Worm (Caenorhabditis elegans) whole organism, L1 larva: Measurements from ENCODE around the gene fipr-8.

ENCODE experiments used
- C04F5.9 ChIP-seq: sonication (generic microtip); optimal IDR thresholded peaks from 2 replicates; lab custom pipeline; 2016; ENCODE audit warnings: missing genetic modification characterization, missing compliant biosample characterization
- Y116A8C.19 ChIP-seq: sonication (generic microtip); optimal IDR thresholded peaks from 2 replicates; lab custom pipeline; 2016; ENCODE audit warnings: missing compliant biosample characterization, missing genetic modification characterization, borderline replicate concordance
- aha-1 ChIP-seq: fragments of 150-350 bp; optimal IDR thresholded peaks from 2 replicates; lab custom pipeline; 2014; ENCODE audit warnings: missing biosample characterization, missing genetic modification characterization
- alr-1 ChIP-seq: fragments of 200-800 bp; sonication (Bioruptor generic); optimal IDR thresholded peaks from 2 replicates; lab custom pipeline; 2018; ENCODE audit warnings: borderline replicate concordance, mild to moderate bottlenecking, missing genetic modification characterization, missing compliant biosample characterization
- blmp-1 ChIP-seq: fragments of 150-350 bp; optimal IDR thresholded peaks from 2 replicates; lab custom pipeline; 2014; ENCODE audit warnings: missing biosample characterization, missing genetic modification characterization
- ceh-63 ChIP-seq: fragments of 200-800 bp; sonication (Bioruptor generic); optimal IDR thresholded peaks from 2 replicates; lab custom pipeline; 2018; ENCODE audit warnings: mild to moderate bottlenecking, missing genetic modification characterization, missing compliant biosample characterization
- ceh-82 ChIP-seq, 3 experiments: fragments of 150-350 bp in 1 of 3; sonication (generic microtip) in 2 of 3; optimal IDR thresholded peaks; 2 replicates each; lab custom pipeline; 2014 to 2017; ENCODE audit warnings: missing biosample characterization in 3 of 3, missing genetic modification characterization in 3 of 3
- dpl-1 ChIP-seq, 3 experiments: fragments of 150-350 bp in 2 of 3; sonication (generic microtip) in 1 of 3; optimal IDR thresholded peaks; 2 replicates each; lab custom pipeline; 2014 to 2017; ENCODE audit warnings: missing biosample characterization in 3 of 3, missing genetic modification characterization in 3 of 3, missing genetic modification reagents in 3 of 3
- dsc-1 ChIP-seq: sonication (generic microtip); optimal IDR thresholded peaks from 2 replicates; lab custom pipeline; 2016; ENCODE audit warnings: mild to moderate bottlenecking, missing genetic modification characterization, missing compliant biosample characterization
- efl-1 ChIP-seq, 4 experiments: fragments of 150-350 bp; optimal IDR thresholded peaks in 3 of 4; peaks in 1 of 4; 1 replicate in 1 of 4; 2 replicates in 3 of 4; lab custom pipeline; 2014; ENCODE audit warnings: missing biosample characterization in 2 of 4, missing genetic modification characterization in 2 of 4, missing genetic modification reagents in 2 of 4
- efl-3 ChIP-seq: fragments of 200-800 bp; sonication (Bioruptor generic); optimal IDR thresholded peaks from 2 replicates; lab custom pipeline; 2018; ENCODE audit warnings: mild to moderate bottlenecking, missing genetic modification characterization, missing compliant biosample characterization
- elt-2 ChIP-seq: sonication (generic microtip); optimal IDR thresholded peaks from 2 replicates; lab custom pipeline; 2016; ENCODE audit warnings: missing genetic modification characterization, mild to moderate bottlenecking, inconsistent platforms, missing compliant biosample characterization, missing genetic modification reagents
- ets-5 ChIP-seq: fragments of 200-800 bp; sonication (Bioruptor generic); IDR thresholded peaks from 2 replicates; pipeline ENCODE4 v1.3.6; 2022; ENCODE audit warnings: missing genetic modification characterization, missing compliant biosample characterization
- fkh-4 ChIP-seq: sonication (generic microtip); optimal IDR thresholded peaks from 2 replicates; lab custom pipeline; 2016; ENCODE audit warnings: missing compliant biosample characterization, missing genetic modification characterization, borderline replicate concordance
- fkh-8 ChIP-seq: sonication (generic microtip); optimal IDR thresholded peaks from 2 replicates; lab custom pipeline; 2016; ENCODE audit warnings: mild to moderate bottlenecking, missing genetic modification characterization, missing compliant biosample characterization
- grh-1 ChIP-seq: fragments of 200-800 bp; sonication (Bioruptor generic); IDR thresholded peaks from 2 replicates; pipeline ENCODE4 v1.3.6; 2022; ENCODE audit warnings: missing genetic modification reagents, missing genetic modification characterization, missing compliant biosample characterization
- hlh-17 ChIP-seq: fragments of 200-800 bp; sonication (Bioruptor generic); optimal IDR thresholded peaks from 2 replicates; lab custom pipeline; 2018; ENCODE audit warnings: missing genetic modification characterization, mild to moderate bottlenecking, missing compliant biosample characterization, moderate library complexity, borderline replicate concordance
- hlh-4 ChIP-seq: sonication (generic microtip); optimal IDR thresholded peaks from 2 replicates; lab custom pipeline; 2016; ENCODE audit warnings: mild to moderate bottlenecking, missing genetic modification characterization, missing compliant biosample characterization
- irx-1 ChIP-seq: sonication (generic microtip); optimal IDR thresholded peaks from 2 replicates; lab custom pipeline; 2016; ENCODE audit warnings: missing genetic modification characterization, missing compliant biosample characterization
- isw-1 ChIP-seq: fragments of 200-800 bp; sonication (Bioruptor generic); IDR thresholded peaks from 2 replicates; pipeline ENCODE4 v1.3.6; 2022; ENCODE audit warnings: missing genetic modification characterization, missing compliant biosample characterization
- jun-1 ChIP-seq: fragments of 150-350 bp; optimal IDR thresholded peaks from 2 replicates; lab custom pipeline; 2014; ENCODE audit warnings: missing biosample characterization, missing genetic modification reagents, missing genetic modification characterization
- lin-15B ChIP-seq: fragments of 150-350 bp; sonication (generic microtip); optimal IDR thresholded peaks from 3 replicates; lab custom pipeline; 2014; ENCODE audit warnings: missing biosample characterization, missing genetic modification characterization
- lin-35 ChIP-seq, 2 experiments: fragments of 150-350 bp; optimal IDR thresholded peaks; 2 replicates each; lab custom pipeline; 2014; ENCODE audit warnings: missing biosample characterization in 2 of 2, missing genetic modification characterization in 2 of 2, missing genetic modification reagents in 2 of 2
- lsy-2 ChIP-seq, 2 experiments: fragments of 150-350 bp; optimal IDR thresholded peaks; 2 replicates each; lab custom pipeline; 2014; ENCODE audit warnings: missing biosample characterization in 2 of 2, missing genetic modification characterization in 2 of 2
- mef-2 ChIP-seq: fragments of 150-350 bp; optimal IDR thresholded peaks from 2 replicates; lab custom pipeline; 2014; ENCODE audit warnings: missing biosample characterization, missing genetic modification characterization
- mep-1 ChIP-seq: fragments of 150-350 bp; optimal IDR thresholded peaks from 2 replicates; lab custom pipeline; 2014; ENCODE audit warnings: missing biosample characterization, missing genetic modification characterization
- nhr-11 ChIP-seq: fragments of 150-350 bp; optimal IDR thresholded peaks from 2 replicates; lab custom pipeline; 2014; ENCODE audit warnings: missing biosample characterization, missing genetic modification characterization
- nhr-20 ChIP-seq: sonication (generic microtip); optimal IDR thresholded peaks from 2 replicates; lab custom pipeline; 2016; ENCODE audit warnings: mild to moderate bottlenecking, missing genetic modification characterization, missing compliant biosample characterization
- nhr-28 ChIP-seq: fragments of 150-350 bp; optimal IDR thresholded peaks from 2 replicates; lab custom pipeline; 2014; ENCODE audit warnings: missing biosample characterization, missing genetic modification characterization
- nhr-47 ChIP-seq: sonication (generic microtip); optimal IDR thresholded peaks from 2 replicates; lab custom pipeline; 2016; ENCODE audit warnings: mild to moderate bottlenecking, missing genetic modification characterization, moderate library complexity, missing compliant biosample characterization
- nhr-71 ChIP-seq: sonication (generic microtip); optimal IDR thresholded peaks from 2 replicates; lab custom pipeline; 2016; ENCODE audit warnings: mild to moderate bottlenecking, missing genetic modification characterization, moderate library complexity, missing compliant biosample characterization
- nhr-85 ChIP-seq: sonication (generic microtip); peaks from one replicate; lab custom pipeline; 2016; ENCODE audit warnings: missing genetic modification characterization, inconsistent platforms, missing compliant biosample characterization
- pag-3 ChIP-seq: sonication (generic microtip); optimal IDR thresholded peaks from 2 replicates; lab custom pipeline; 2017; ENCODE audit warnings: missing genetic modification characterization, mild to moderate bottlenecking, missing compliant biosample characterization, antibody characterized with exemption, borderline replicate concordance; ENCODE audit not compliant: insufficient read depth
- pqm-1 ChIP-seq: sonication (generic microtip); optimal IDR thresholded peaks from 3 replicates; lab custom pipeline; 2017; ENCODE audit warnings: missing biosample characterization, missing genetic modification characterization
- skn-1 ChIP-seq: fragments of 150-350 bp; optimal IDR thresholded peaks from 2 replicates; lab custom pipeline; 2014; ENCODE audit warnings: missing biosample characterization, missing genetic modification characterization
- sup-37 ChIP-seq: fragments of 200-800 bp; sonication (Bioruptor generic); optimal IDR thresholded peaks from 2 replicates; lab custom pipeline; 2018; ENCODE audit warnings: mild to moderate bottlenecking, missing genetic modification characterization, missing compliant biosample characterization
- tbx-2 ChIP-seq: sonication (generic microtip); optimal IDR thresholded peaks from 2 replicates; lab custom pipeline; 2016; ENCODE audit warnings: missing genetic modification characterization, missing compliant biosample characterization
- unc-130 ChIP-seq: fragments of 150-350 bp; optimal IDR thresholded peaks from 2 replicates; lab custom pipeline; 2017; ENCODE audit warnings: missing biosample characterization, missing genetic modification characterization, inconsistent platforms
- unc-86 ChIP-seq: sonication (generic microtip); optimal IDR thresholded peaks from 2 replicates; lab custom pipeline; 2016; ENCODE audit warnings: missing genetic modification characterization, missing compliant biosample characterization
- xbp-1 ChIP-seq: sonication (generic microtip); optimal IDR thresholded peaks from 2 replicates; lab custom pipeline; 2016; ENCODE audit warnings: missing genetic modification characterization, missing compliant biosample characterization
- zag-1 ChIP-seq: fragments of 150-350 bp; optimal IDR thresholded peaks from 2 replicates; lab custom pipeline; 2014; ENCODE audit warnings: missing biosample characterization, missing genetic modification characterization
- zip-4 ChIP-seq: fragments of 200-800 bp; sonication (Bioruptor generic); optimal IDR thresholded peaks from 2 replicates; lab custom pipeline; 2018; ENCODE audit warnings: mild to moderate bottlenecking, missing genetic modification characterization, moderate library complexity, missing compliant biosample characterization
- ztf-11 ChIP-seq, 2 experiments: sonication (generic microtip); optimal IDR thresholded peaks; 2 replicates each; lab custom pipeline; 2016 to 2017; ENCODE audit warnings: missing genetic modification characterization in 2 of 2, missing biosample characterization in 1 of 2, missing compliant biosample characterization in 1 of 2
- ztf-4 ChIP-seq: fragments of 150-350 bp; optimal IDR thresholded peaks from 2 replicates; lab custom pipeline; 2014; ENCODE audit warnings: missing biosample characterization, missing genetic modification characterization

The fipr-8 gene

ce11 chrV:10203435-10204009 is 36.2 kb downstream of the fipr-8 start, which contains the start of gene chpf-1 (continued):
- TF ChIP-seq zag-1 (no peak), hlh-4 (no peak), ztf-4 (tag; lab: Kevin White, UChicago) (no peak), nhr-11 (tag; lab: Kevin White, UChicago) (no peak), C04F5.9 (tag; lab: Kevin White, UChicago) (no peak), irx-1 (tag; lab: Kevin White, UChicago) (no peak), aha-1 (tag; lab: Kevin White, UChicago) (no peak), nhr-85 (tag; lab: Kevin White, UChicago) (no peak), ceh-63 (GFP tag; lab: Kevin White, UChicago) (no peak), skn-1 (no peak), efl-3 (GFP tag; lab: Kevin White, UChicago) (no peak), isw-1 (GFP tag; lab: Robert Waterston, UW) (no peak), alr-1 (tag; lab: Kevin White, UChicago) (no peak), ceh-82 (tag; optimal IDR thresholded peaks at IDR 0.05; lab: Kevin White, UChicago) (no peak), unc-130 (tag; lab: Kevin White, UChicago) (peak; percentile 26), hlh-17 (GFP tag; lab: Kevin White, UChicago) (no peak), fkh-8 (tag; lab: Kevin White, UChicago) (no peak), nhr-47 (tag; lab: Kevin White, UChicago) (no peak), mef-2 (tag; lab: Kevin White, UChicago) (no peak), dpl-1 (GFP tag; optimal IDR thresholded peaks at IDR 0.05; lab: Kevin White, UChicago) (no peak), Y116A8C.19 (tag; lab: Kevin White, UChicago) (no peak), unc-86 (no peak), efl-1 (optimal IDR thresholded peaks at IDR 0.05; lab: Kevin White, UChicago) (no peak), efl-1 (GFP tag; optimal IDR thresholded peaks at IDR 0.05 in 1 of 2; lab: Kevin White, UChicago) (no peak), lin-35 (GFP tag; optimal IDR thresholded peaks at IDR 0.05; lab: Kevin White, UChicago) (peak in 1 of 2 experiments; percentile 58), sup-37 (GFP tag; lab: Kevin White, UChicago) (no peak), lsy-2 (tag; optimal IDR thresholded peaks at IDR 0.05; lab: Kevin White, UChicago) (no peak), xbp-1 (tag; lab: Kevin White, UChicago) (no peak), lin-15B (tag; lab: Kevin White, UChicago) (no peak), fkh-4 (tag; lab: Kevin White, UChicago) (no peak), ets-5 (GFP tag; lab: Robert Waterston, UW) (no peak), tbx-2 (tag; lab: Kevin White, UChicago) (no peak), zip-4 (GFP tag; lab: Kevin White, UChicago) (no peak), nhr-71 (tag; lab: Kevin White, UChicago) (peak; percentile 31)

ce11 chrV:10202340-10202739 is 37.4 kb downstream of the fipr-8 start:
- TF ChIP-seq elt-2 (tag; lab: Kevin White, UChicago) (peak; percentile 15), ztf-11 (tag; optimal IDR thresholded peaks at IDR 0.05; lab: Kevin White, UChicago) (no peak), efl-1 (optimal IDR thresholded peaks at IDR 0.05; lab: Kevin White, UChicago) (no peak), efl-1 (GFP tag; optimal IDR thresholded peaks at IDR 0.05 in 1 of 2; lab: Kevin White, UChicago) (peak in 1 of 2 experiments; percentile 91)

- TF ChIP-seq blmp-1 = peak; percentile 9
- TF ChIP-seq nhr-20 = peak; percentile 16
- no peak for TF ChIP-seq nhr-85 (tag; lab: Kevin White, UChicago)
- TF ChIP-seq grh-1 (GFP tag; lab: Robert Waterston, UW) = no peak
- TF ChIP-seq jun-1 = no peak
- TF ChIP-seq ztf-4 (tag; lab: Kevin White, UChicago) = no peak
- TF ChIP-seq pag-3 (tag; lab: Kevin White, UChicago) = no peak
- TF ChIP-seq nhr-28 (tag; lab: Kevin White, UChicago) = no peak
- TF ChIP-seq nhr-71 (tag; lab: Kevin White, UChicago) = no peak
- no peak for TF ChIP-seq dsc-1 (tag; lab: Kevin White, UChicago)
- TF ChIP-seq irx-1 (tag; lab: Kevin White, UChicago) = no peak
- TF ChIP-seq mep-1 (tag; lab: Kevin White, UChicago) = no peak
- TF ChIP-seq pqm-1 (tag; lab: Kevin White, UChicago) = no peak
Observed at ce11 chrV:10201913-10202312, 37.8 kb downstream of the fipr-8 start, which contains the start of gene ZK856.7. Gene ZK856.7, plus strand, starts transcription at chrV:10202098.
